Fruit fly (Drosophila melanogaster) whole organism, wandering third instar larva: ENCODE results near the gene TotM.

Experiments used
- CG32264 ChIP-seq: fragments of 200-800 bp; sonication (Bioruptor generic); optimal IDR thresholded peaks from 2 replicates; lab custom pipeline; 2016; ENCODE audit warnings: missing biosample characterization, missing genetic modification characterization
- CG9705 ChIP-seq: fragments of 200-800 bp; sonication (Bioruptor generic); optimal IDR thresholded peaks from 2 replicates; lab custom pipeline; 2018; ENCODE audit warnings: missing biosample characterization, mild to moderate bottlenecking, missing genetic modification characterization
- CrebA ChIP-seq: fragments of 200-800 bp; sonication (Bioruptor generic); optimal IDR thresholded peaks from 2 replicates; lab custom pipeline; 2016; ENCODE audit warnings: missing biosample characterization, mild to moderate bottlenecking, missing genetic modification characterization, borderline replicate concordance
- Dfd ChIP-seq: fragments of >200 bp; optimal IDR thresholded peaks from 2 replicates; lab custom pipeline; 2017; ENCODE audit warnings: missing biosample characterization, missing genetic modification characterization
- Dif ChIP-seq: fragments of 200-275, 200-300 bp; sonication (Bioruptor generic); optimal IDR thresholded peaks from 2 replicates; lab custom pipeline; 2018; ENCODE audit warnings: missing biosample characterization, missing genetic modification characterization; ENCODE audit not compliant: partially characterized antibody
- GATAd ChIP-seq: sonication (Bioruptor generic); optimal IDR thresholded peaks from 2 replicates; lab custom pipeline; 2016; ENCODE audit warnings: missing biosample characterization, missing genetic modification characterization
- HLH106 ChIP-seq: fragments of 200-800 bp; optimal IDR thresholded peaks from 3 replicates; lab custom pipeline; 2019; ENCODE audit warnings: missing biosample characterization, mild to moderate bottlenecking, missing genetic modification characterization, moderate library complexity
- Hnf4 ChIP-seq: fragments of 200-800 bp; sonication (Bioruptor generic); optimal IDR thresholded peaks from 2 replicates; lab custom pipeline; 2016; ENCODE audit warnings: missing biosample characterization, mild to moderate bottlenecking, missing genetic modification characterization
- Hr83 ChIP-seq: fragments of 200-300 bp; sonication (Bioruptor generic); optimal IDR thresholded peaks from 2 replicates; lab custom pipeline; 2016; ENCODE audit warnings: missing biosample characterization, mild to moderate bottlenecking, missing genetic modification characterization, moderate library complexity; ENCODE audit not compliant: poor library complexity, severe bottlenecking
- Jra ChIP-seq: sonication (Bioruptor generic); optimal IDR thresholded peaks from 2 replicates; lab custom pipeline; 2016; ENCODE audit warnings: missing biosample characterization, missing genetic modification characterization
- Mio ChIP-seq: sonication (Bioruptor generic); optimal IDR thresholded peaks from 2 replicates; lab custom pipeline; 2016; ENCODE audit warnings: missing biosample characterization, missing genetic modification characterization
- Myc ChIP-seq: fragments of >200 bp; optimal IDR thresholded peaks from 2 replicates; lab custom pipeline; 2017
- OdsH ChIP-seq: fragments of 200-800 bp; sonication (Bioruptor generic); optimal IDR thresholded peaks from 2 replicates; lab custom pipeline; 2016; ENCODE audit warnings: missing biosample characterization, mild to moderate bottlenecking, missing genetic modification characterization
- Rel ChIP-seq, 2 experiments: fragments of 200-800 bp; sonication (Bioruptor generic) in 1 of 2; optimal IDR thresholded peaks; 2 replicates in 1 of 2; 3 replicates in 1 of 2; lab custom pipeline; 2016 to 2019; ENCODE audit warnings: mild to moderate bottlenecking in 2 of 2, missing biosample characterization in 2 of 2, missing genetic modification characterization in 2 of 2, moderate library complexity in 1 of 2
- Sp1 ChIP-seq: fragments of 200-800 bp; sonication (Bioruptor generic); optimal IDR thresholded peaks from 3 replicates; lab custom pipeline; 2019; ENCODE audit warnings: missing biosample characterization, mild to moderate bottlenecking, missing genetic modification characterization, moderate library complexity
- br ChIP-seq: fragments of 200-800 bp; sonication (Bioruptor generic); optimal IDR thresholded peaks from 2 replicates; lab custom pipeline; 2016; ENCODE audit warnings: missing biosample characterization, missing genetic modification characterization
- brk ChIP-seq: fragments of 200-800 bp; sonication (Bioruptor generic); optimal IDR thresholded peaks from 2 replicates; lab custom pipeline; 2016; ENCODE audit warnings: missing biosample characterization, mild to moderate bottlenecking, missing genetic modification characterization
- dl ChIP-seq, 2 experiments: fragments of 175-275, 200-275 bp in 1 of 2; fragments of 200-275 bp in 1 of 2; sonication (Bioruptor generic); optimal IDR thresholded peaks; lab custom pipeline; 2018; ENCODE audit warnings: mild to moderate bottlenecking in 2 of 2, missing biosample characterization in 2 of 2, missing genetic modification characterization in 2 of 2, moderate library complexity in 2 of 2; ENCODE audit not compliant: partially characterized antibody in 2 of 2, insufficient read depth in 1 of 2
- dmrt93B ChIP-seq: fragments of 200-800 bp; sonication (Bioruptor generic); optimal IDR thresholded peaks from 2 replicates; lab custom pipeline; 2018; ENCODE audit warnings: missing biosample characterization, mild to moderate bottlenecking, missing genetic modification characterization
- dsf ChIP-seq: sonication (Bioruptor generic); optimal IDR thresholded peaks from 2 replicates; lab custom pipeline; 2016; ENCODE audit warnings: missing biosample characterization, missing genetic modification characterization, borderline replicate concordance
- ey ChIP-seq: fragments of 200-800 bp; sonication (Bioruptor generic); optimal IDR thresholded peaks from 2 replicates; lab custom pipeline; 2016; ENCODE audit warnings: missing biosample characterization, missing genetic modification characterization
- foxo ChIP-seq, 2 experiments: fragments of 200-800 bp; sonication (Bioruptor generic); optimal IDR thresholded peaks; 2 replicates in 1 of 2; 3 replicates in 1 of 2; lab custom pipeline; 2016 to 2017; ENCODE audit warnings: missing biosample characterization in 2 of 2, missing genetic modification characterization in 2 of 2
- fru ChIP-seq: fragments of 200-800 bp; sonication (Bioruptor generic); optimal IDR thresholded peaks from 3 replicates; lab custom pipeline; 2016; ENCODE audit warnings: missing biosample characterization, mild to moderate bottlenecking, missing genetic modification characterization
- h ChIP-seq: fragments of 200-800 bp; sonication (Bioruptor generic); optimal IDR thresholded peaks from 3 replicates; lab custom pipeline; 2016; ENCODE audit warnings: missing biosample characterization, mild to moderate bottlenecking, missing genetic modification characterization
- jim ChIP-seq: fragments of 175-275, 200-325 bp; sonication (Bioruptor generic); optimal IDR thresholded peaks from 2 replicates; lab custom pipeline; 2016; ENCODE audit warnings: missing biosample characterization, mild to moderate bottlenecking, missing genetic modification characterization
- pan ChIP-seq: fragments of >200 bp; optimal IDR thresholded peaks from 2 replicates; lab custom pipeline; 2017
- psq ChIP-seq: fragments of 200-800 bp; sonication (Bioruptor generic); optimal IDR thresholded peaks from 3 replicates; lab custom pipeline; 2017; ENCODE audit warnings: missing biosample characterization, mild to moderate bottlenecking, missing genetic modification characterization, moderate library complexity
- rgr ChIP-seq: fragments of 200-800 bp; sonication (Bioruptor generic); optimal IDR thresholded peaks from 3 replicates; lab custom pipeline; 2016; ENCODE audit warnings: missing biosample characterization, mild to moderate bottlenecking, missing genetic modification characterization
- sage ChIP-seq: fragments of 200-800 bp; sonication (Bioruptor generic); optimal IDR thresholded peaks from 2 replicates; lab custom pipeline; 2016; ENCODE audit warnings: missing biosample characterization, mild to moderate bottlenecking, missing genetic modification characterization
- tai ChIP-seq: sonication (Bioruptor generic); optimal IDR thresholded peaks from 2 replicates; lab custom pipeline; 2016; ENCODE audit warnings: missing biosample characterization, missing genetic modification characterization
- woc ChIP-seq: sonication (Bioruptor generic); optimal IDR thresholded peaks from 2 replicates; lab custom pipeline; 2016; ENCODE audit warnings: missing biosample characterization, mild to moderate bottlenecking, missing genetic modification characterization

Gene TotM

DNA sequence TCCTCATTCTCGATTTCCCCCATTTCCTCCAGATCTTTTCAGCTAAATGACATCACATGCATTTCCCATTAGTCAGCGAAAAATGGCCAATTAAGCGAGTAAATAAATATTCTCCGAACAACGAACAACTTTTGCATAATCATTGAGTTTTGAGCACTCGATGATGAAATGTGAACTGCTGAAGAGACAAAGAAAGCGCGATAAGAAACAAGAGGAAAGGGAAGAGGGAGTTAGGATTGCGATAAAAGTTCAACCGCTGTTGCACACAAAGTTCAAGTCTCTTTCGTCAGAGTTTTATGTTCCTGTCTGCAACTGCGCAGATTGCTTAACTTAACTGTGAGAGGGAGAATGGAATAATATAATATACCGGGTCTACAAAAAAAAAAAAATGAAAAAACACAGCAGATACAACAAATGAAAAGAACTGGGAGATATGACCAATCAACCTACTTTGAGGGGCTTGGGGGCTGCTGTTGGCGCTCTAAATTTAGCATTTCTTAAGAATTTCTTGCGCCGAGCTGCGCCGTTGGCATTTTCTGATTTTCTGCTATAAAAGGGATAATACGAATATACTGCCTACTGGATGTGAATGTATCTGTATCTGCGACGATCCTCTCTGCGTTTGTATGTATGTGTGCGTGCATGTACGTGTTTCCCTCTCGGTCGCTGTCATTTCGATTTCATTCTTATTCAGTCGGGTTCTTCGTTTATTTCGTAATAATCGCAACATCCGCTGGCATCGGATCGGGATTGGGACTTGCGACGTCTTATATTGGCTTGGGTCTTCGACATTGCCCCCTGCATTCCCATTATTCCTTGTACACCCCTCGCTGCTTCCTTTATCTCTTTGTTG is 35.0 kb upstream of the TotM start (continued):
- peak in 1 of 2 experiments; percentile 22 for TF ChIP-seq foxo (GFP tag; optimal IDR thresholded peaks at IDR 0.05; lab: Kevin White, UChicago)
- no peak for TF ChIP-seq Sp1 (GFP tag; lab: Kevin White, UChicago)
- TF ChIP-seq, all 38 proteins: peak for 20

DNA sequence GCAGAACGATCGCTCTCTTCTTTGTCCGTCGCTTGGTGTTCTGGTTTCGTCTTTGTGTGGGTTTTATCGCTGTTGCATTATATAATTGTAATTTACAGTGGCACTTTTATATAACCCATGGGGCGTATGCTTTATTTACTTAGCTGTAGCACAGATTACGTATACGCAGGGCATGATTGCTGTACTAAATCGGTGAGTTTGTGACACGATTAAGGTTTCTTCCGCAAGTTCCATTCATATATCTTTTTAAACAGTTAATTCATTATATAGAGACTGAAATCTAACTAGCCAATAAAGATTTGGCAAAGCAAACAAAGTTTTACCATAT is 34.4 kb upstream of the TotM start:
- TF ChIP-seq sage (GFP tag; lab: Kevin White, UChicago) (peak; percentile 46), GATAd (GFP tag; lab: Kevin White, UChicago) (no peak), br (peak; percentile 32), fru (peak; percentile 23), dmrt93B (GFP tag; lab: Kevin White, UChicago) (no peak)

DNA sequence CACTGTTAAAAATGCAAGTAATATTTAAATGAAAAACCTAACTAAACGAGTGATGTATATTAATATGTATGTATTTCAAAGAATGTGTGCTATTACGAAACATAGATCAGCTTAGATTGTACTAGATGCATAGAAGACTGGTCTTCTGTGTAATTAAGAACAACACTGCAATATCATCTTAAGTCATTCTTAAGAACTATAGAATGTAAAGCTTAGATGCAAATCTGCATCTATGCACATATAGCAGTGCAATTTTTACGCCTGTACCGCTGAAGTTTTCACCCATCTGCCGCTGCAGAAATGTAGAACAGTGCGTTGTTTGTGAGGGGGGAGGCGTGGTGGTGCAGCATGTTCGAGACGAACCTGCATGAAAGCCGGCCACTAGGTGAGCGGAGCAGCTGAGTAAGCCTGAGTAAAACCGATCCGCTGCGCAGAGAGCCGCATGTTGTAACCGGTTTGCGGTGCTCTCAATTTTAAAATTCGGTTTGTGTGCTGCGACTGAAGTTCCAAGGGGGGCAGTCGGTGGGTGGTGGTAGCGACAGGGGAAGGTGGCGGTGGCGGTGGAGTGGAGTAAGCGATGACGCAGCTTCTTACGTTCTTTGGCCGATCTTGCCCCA is 32.9 kb upstream of the TotM start:
- no peak for TF ChIP-seq CG32264
- no peak for TF ChIP-seq Rel (GFP tag; optimal IDR thresholded peaks at IDR 0.05; lab: Kevin White, UChicago)
- peak; percentile 37 for TF ChIP-seq Rel (tag; optimal IDR thresholded peaks at IDR 0.05; lab: Kevin White, UChicago)
- no peak for TF ChIP-seq CrebA
- TF ChIP-seq ey (GFP tag; lab: Kevin White, UChicago): peak; percentile 20
- TF ChIP-seq Myc (lab: Kevin White, UChicago): no peak
- peak; percentile 32 for TF ChIP-seq fru
- peak; percentile 83 for TF ChIP-seq Dif (GFP tag; lab: Kevin White, UChicago)
- peak; percentile 78 for TF ChIP-seq Jra (GFP tag; lab: Kevin White, UChicago)
- no peak for TF ChIP-seq psq
- peak; percentile 54 to 71 for TF ChIP-seq dl (GFP tag; optimal IDR thresholded peaks at IDR 0.05; lab: Kevin White, UChicago; ENCODE audit: insufficient read depth in 1 of 2, partially characterized antibody in 2 of 2)
- no peak for TF ChIP-seq sage (GFP tag; lab: Kevin White, UChicago)
- TF ChIP-seq pan: no peak
- TF ChIP-seq Hr83: no peak
- no peak for TF ChIP-seq br
- TF ChIP-seq GATAd (GFP tag; lab: Kevin White, UChicago): no peak
- no peak for TF ChIP-seq CG9705 (GFP tag; lab: Kevin White, UChicago)
- TF ChIP-seq Dfd (GFP tag; lab: Kevin White, UChicago): no peak

DNA sequence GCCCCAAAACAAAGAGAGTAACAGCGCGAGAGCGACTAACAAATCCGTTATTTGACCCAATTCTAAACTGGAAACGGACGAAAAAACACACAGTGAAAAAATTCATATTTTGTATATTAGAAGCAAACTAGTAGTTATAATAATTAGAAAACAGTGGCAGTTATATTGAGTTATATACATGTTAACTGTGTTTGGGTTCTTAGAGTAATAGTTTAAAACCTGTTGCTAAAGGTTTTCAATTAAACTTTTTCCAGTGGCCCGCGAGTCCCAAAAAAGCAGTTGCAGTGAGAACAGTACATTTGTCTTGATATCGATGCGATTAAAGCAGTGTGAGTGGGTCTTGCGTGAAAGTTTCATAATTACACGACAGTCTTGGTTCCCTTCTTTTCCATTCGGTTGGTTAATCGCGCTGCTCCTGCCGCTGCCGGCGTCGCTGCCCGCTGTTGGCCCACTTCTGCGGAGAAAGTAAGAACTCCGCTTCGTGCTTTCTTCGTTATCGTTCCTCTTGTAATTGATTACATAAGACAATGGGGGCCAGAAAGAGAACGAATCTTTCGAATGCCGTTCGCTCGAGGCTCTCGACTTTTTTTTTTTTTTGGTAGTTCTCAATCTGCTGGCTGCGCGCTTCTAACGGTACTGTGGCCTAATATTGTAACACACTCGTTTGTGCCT is 32.2 kb upstream of the TotM start:
- TF ChIP-seq Jra (GFP tag; lab: Kevin White, UChicago) (no peak), rgr (GFP tag; lab: Kevin White, UChicago) (peak; percentile 62), dmrt93B (GFP tag; lab: Kevin White, UChicago) (peak; percentile 45), brk (GFP tag; lab: Kevin White, UChicago) (peak; percentile 12), Mio (GFP tag; lab: Kevin White, UChicago) (no peak), Sp1 (GFP tag; lab: Kevin White, UChicago) (peak; percentile 69), foxo (GFP tag; optimal IDR thresholded peaks at IDR 0.05; lab: Kevin White, UChicago) (peak in 1 of 2 experiments; percentile 77), psq (peak; percentile 41), sage (GFP tag; lab: Kevin White, UChicago) (peak; percentile 9), CG9705 (GFP tag; lab: Kevin White, UChicago) (peak; percentile 3), HLH106 (tag; lab: Kevin White, UChicago) (peak; percentile 69), Myc (lab: Kevin White, UChicago) (no peak), woc (GFP tag; lab: Kevin White, UChicago) (peak; percentile 44), h (GFP tag; lab: Kevin White, UChicago) (peak; percentile 79), br (peak; percentile 53), dsf (GFP tag; lab: Kevin White, UChicago) (no peak), CG32264 (peak; percentile 13), ey (GFP tag; lab: Kevin White, UChicago) (peak; percentile 69), dl (GFP tag; optimal IDR thresholded peaks at IDR 0.05; lab: Kevin White, UChicago; ENCODE audit: insufficient read depth in 1 of 2, partially characterized antibody in 2 of 2) (no peak), CrebA (peak; percentile 4), tai (GFP tag; lab: Kevin White, UChicago) (peak; percentile 54), GATAd (GFP tag; lab: Kevin White, UChicago) (no peak), jim (GFP tag; lab: Kevin White, UChicago) (no peak), fru (peak; percentile 82), Hnf4 (GFP tag; lab: Kevin White, UChicago) (peak; percentile 59), OdsH (GFP tag; lab: Kevin White, UChicago) (peak; percentile 59)
